Worm (Caenorhabditis elegans) whole organism, L2 larva: ENCODE data around the gene C06C3.7.

Source experiments
- aly-2 ChIP-seq: fragments of 150-350 bp; optimal IDR thresholded peaks from 2 replicates; lab custom pipeline; 2014; ENCODE audit warnings: missing biosample characterization, missing genetic modification characterization
- zag-1 ChIP-seq: fragments of 150-350 bp; optimal IDR thresholded peaks from 2 replicates; lab custom pipeline; 2014; ENCODE audit warnings: missing biosample characterization, missing genetic modification characterization
- ztf-11 ChIP-seq: sonication (generic microtip); optimal IDR thresholded peaks from 2 replicates; lab custom pipeline; 2017; ENCODE audit warnings: missing biosample characterization, missing genetic modification characterization

- TF ChIP-seq aly-2 (tag; lab: Kevin White, UChicago) (no peak), ztf-11 (no peak), zag-1 (tag; lab: Kevin White, UChicago) (no peak)
These were observed 14.4 kb downstream of the C06C3.7 start, which contains the start of gene Y51B9A.7 for ce11 chrII:9399746-9400145.
